Worm (Caenorhabditis elegans): Measurements from ENCODE around the gene C56A3.8.

- TF ChIP-seq ztf-29 (GFP tag; IDR thresholded peaks at IDR 0.05) = no peak
- no peak for TF ChIP-seq med-1 (GFP tag; optimal IDR thresholded peaks at IDR 0.05; ENCODE audit: insufficient read depth)
- TF ChIP-seq T22C8.4 (GFP tag; IDR thresholded peaks at IDR 0.05) = no peak
Measured at ce11 chrV:13577463-13577862, 17.4 kb downstream of the C56A3.8 start.

Measured in whole organism, midembryonic.